Fruit fly (Drosophila melanogaster): Measurements from ENCODE around the gene Send2.

The Send2 gene

dm6 chr2L:14355033-14355851 lies 8.8 kb upstream of the Send2 start, which contains the start of gene Rab14:
TSS of gene Rab14 (plus strand) at chr2L:14355145.
- TF ChIP-seq CG31627 (GFP tag; optimal IDR thresholded peaks at IDR 0.05) (peak; percentile 83), net (GFP tag; optimal IDR thresholded peaks at IDR 0.05) (peak; percentile 80), Sox14 (GFP tag; optimal IDR thresholded peaks at IDR 0.05) (peak; percentile 83), CG11294 (GFP tag; IDR thresholded peaks at IDR 0.05) (peak; percentile 68), dac (GFP tag; optimal IDR thresholded peaks at IDR 0.05) (peak; percentile 81), CG10631 (GFP tag; optimal IDR thresholded peaks at IDR 0.05) (peak; percentile 77), CG7368 (GFP tag; optimal IDR thresholded peaks at IDR 0.05) (peak; percentile 63), fd85E (GFP tag; optimal IDR thresholded peaks at IDR 0.05) (no peak), CG11902 (GFP tag; optimal IDR thresholded peaks at IDR 0.05) (peak; percentile 67), CG1621 (tag; optimal IDR thresholded peaks at IDR 0.05) (peak; percentile 48), CG9139 (GFP tag; optimal IDR thresholded peaks at IDR 0.05) (peak; percentile 31), achi (GFP tag; optimal IDR thresholded peaks at IDR 0.05) (peak; percentile 88), CG34406 (GFP tag; optimal IDR thresholded peaks at IDR 0.05) (peak; percentile 83), CG6792 (GFP tag; optimal IDR thresholded peaks at IDR 0.05) (peak; percentile 78), CG8119 (GFP tag; IDR thresholded peaks at IDR 0.05) (peak; percentile 84), salr (GFP tag; optimal IDR thresholded peaks at IDR 0.05) (peak; percentile 69 to 71), CG16779 (tag; optimal IDR thresholded peaks at IDR 0.05) (peak; percentile 61), fd59A (GFP tag; optimal IDR thresholded peaks at IDR 0.05) (peak; percentile 48), CG3032 (tag; optimal IDR thresholded peaks at IDR 0.05) (peak; percentile 74), ss (GFP tag; optimal IDR thresholded peaks at IDR 0.05) (peak; percentile 8 to 58), topi (GFP tag; optimal IDR thresholded peaks at IDR 0.05) (peak; percentile 77), CG6276 (GFP tag; optimal IDR thresholded peaks at IDR 0.05) (peak; percentile 78), CG32006 (GFP tag; optimal IDR thresholded peaks at IDR 0.05) (peak; percentile 92), Eip93F (GFP tag; optimal IDR thresholded peaks at IDR 0.05) (peak; percentile 48), Sox15 (GFP tag; optimal IDR thresholded peaks at IDR 0.05) (peak; percentile 68), CG6854 (GFP tag; optimal IDR thresholded peaks at IDR 0.05) (no peak), Sox102F (GFP tag; optimal IDR thresholded peaks at IDR 0.05) (no peak), Hr38 (GFP tag; optimal IDR thresholded peaks at IDR 0.05) (peak; percentile 45), esn (GFP tag; optimal IDR thresholded peaks at IDR 0.05) (peak; percentile 87), Ets21C (GFP tag; optimal IDR thresholded peaks at IDR 0.05) (peak; percentile 63), CG6808 (GFP tag; optimal IDR thresholded peaks at IDR 0.05) (peak; percentile 66), acj6 (GFP tag; optimal IDR thresholded peaks at IDR 0.05) (peak; percentile 87), CG8319 (GFP tag; optimal IDR thresholded peaks at IDR 0.05) (peak; percentile 47), svp (GFP tag) (peak; percentile 85), pdm3 (GFP tag; optimal IDR thresholded peaks at IDR 0.05) (peak; percentile 88), lz (GFP tag; optimal IDR thresholded peaks at IDR 0.05) (peak; percentile 83), CG6163 (GFP tag; IDR thresholded peaks at IDR 0.05) (peak; percentile 90), CG10669 (GFP tag; optimal IDR thresholded peaks at IDR 0.05) (peak; percentile 72), Lpt (GFP tag; optimal IDR thresholded peaks at IDR 0.05) (peak; percentile 81), cyc (GFP tag; optimal IDR thresholded peaks at IDR 0.05) (peak; percentile 67), CG3919 (GFP tag; optimal IDR thresholded peaks at IDR 0.05) (peak; percentile 84), dsx (GFP tag; optimal IDR thresholded peaks at IDR 0.05; ENCODE audit: poor library complexity, severe bottlenecking) (peak; percentile 39), Hr39 (GFP tag; optimal IDR thresholded peaks at IDR 0.05) (peak; percentile 82), Ets96B (tag; optimal IDR thresholded peaks at IDR 0.05) (peak; percentile 57), Met (GFP tag; optimal IDR thresholded peaks at IDR 0.05) (peak; percentile 78), vri (GFP tag; optimal IDR thresholded peaks at IDR 0.05) (no peak), eg (GFP tag; IDR thresholded peaks at IDR 0.05) (peak; percentile 93), CG4318 (GFP tag; optimal IDR thresholded peaks at IDR 0.05) (peak; percentile 81), Blimp-1 (GFP tag; optimal IDR thresholded peaks at IDR 0.05) (peak; percentile 22), CG8632 (GFP tag; optimal IDR thresholded peaks at IDR 0.05) (peak; percentile 82)

Data from whole organism, prepupa.